Worm (Caenorhabditis elegans) whole organism, late embryonic: ENCODE results near the gene phf-33.

Experiments used
- C08G9.2 ChIP-seq: sonication (generic microtip); optimal IDR thresholded peaks from 2 replicates; lab custom pipeline; 2016; ENCODE audit warnings: mild to moderate bottlenecking, missing genetic modification characterization, moderate library complexity, missing compliant biosample characterization
- C38D4.7 ChIP-seq: fragments of 200-800 bp; sonication (Bioruptor generic); optimal IDR thresholded peaks from 2 replicates; lab custom pipeline; 2018; ENCODE audit warnings: mild to moderate bottlenecking, missing genetic modification characterization, moderate library complexity, missing compliant biosample characterization
- F13H6.1 ChIP-seq: sonication (generic microtip); optimal IDR thresholded peaks from 2 replicates; lab custom pipeline; 2016; ENCODE audit warnings: missing genetic modification characterization, missing compliant biosample characterization
- T23F11.4 ChIP-seq: fragments of 200-800 bp; sonication (Bioruptor generic); optimal IDR thresholded peaks from 2 replicates; lab custom pipeline; 2018; ENCODE audit warnings: mild to moderate bottlenecking, missing genetic modification characterization, missing compliant biosample characterization
- Y22D7AL.16 ChIP-seq: sonication (generic microtip); optimal IDR thresholded peaks from 2 replicates; lab custom pipeline; 2016; ENCODE audit warnings: missing genetic modification characterization, missing compliant biosample characterization
- ama-1 ChIP-seq: fragments of 150-350 bp; optimal IDR thresholded peaks from 2 replicates; lab custom pipeline; 2014
- ceh-18 ChIP-seq: sonication (generic microtip); optimal IDR thresholded peaks from 2 replicates; lab custom pipeline; 2016; ENCODE audit warnings: missing genetic modification characterization, missing compliant biosample characterization
- ceh-19 ChIP-seq: fragments of 200-800 bp; sonication (Bioruptor generic); optimal IDR thresholded peaks from 2 replicates; lab custom pipeline; 2018; ENCODE audit warnings: mild to moderate bottlenecking, missing genetic modification characterization, missing compliant biosample characterization
- ceh-2 ChIP-seq: sonication (generic microtip); optimal IDR thresholded peaks from 2 replicates; lab custom pipeline; 2016; ENCODE audit warnings: missing genotype, missing genetic modification characterization, missing compliant biosample characterization
- ceh-22 ChIP-seq: sonication (generic microtip); optimal IDR thresholded peaks from 2 replicates; lab custom pipeline; 2017; ENCODE audit warnings: missing biosample characterization, missing genetic modification characterization
- ceh-24 ChIP-seq: sonication (generic microtip); optimal IDR thresholded peaks from 2 replicates; lab custom pipeline; 2016; ENCODE audit warnings: mild to moderate bottlenecking, missing genetic modification characterization, missing compliant biosample characterization
- ceh-30 ChIP-seq: fragments of 150-350 bp; optimal IDR thresholded peaks from 2 replicates; lab custom pipeline; 2014; ENCODE audit warnings: missing biosample characterization, missing genetic modification characterization
- ceh-31 ChIP-seq: sonication (generic microtip); optimal IDR thresholded peaks from 2 replicates; lab custom pipeline; 2016; ENCODE audit warnings: missing genetic modification characterization, missing compliant biosample characterization
- ceh-34 ChIP-seq: sonication (generic microtip); optimal IDR thresholded peaks from 2 replicates; lab custom pipeline; 2016; ENCODE audit warnings: mild to moderate bottlenecking, missing genetic modification characterization, missing compliant biosample characterization
- ceh-48 ChIP-seq: sonication (generic microtip); optimal IDR thresholded peaks from 2 replicates; lab custom pipeline; 2016; ENCODE audit warnings: missing genetic modification characterization, inconsistent platforms, missing compliant biosample characterization
- ceh-6 ChIP-seq: fragments of 200-800 bp; sonication (Bioruptor generic); optimal IDR thresholded peaks from 2 replicates; lab custom pipeline; 2018; ENCODE audit warnings: mild to moderate bottlenecking, missing genetic modification characterization, missing compliant biosample characterization
- dmd-4 ChIP-seq: sonication (generic microtip); optimal IDR thresholded peaks from 2 replicates; lab custom pipeline; 2016; ENCODE audit warnings: borderline replicate concordance, missing genetic modification characterization, missing compliant biosample characterization
- dve-1 ChIP-seq: sonication (generic microtip); optimal IDR thresholded peaks from 2 replicates; lab custom pipeline; 2017; ENCODE audit warnings: antibody characterized with exemption, mild to moderate bottlenecking, missing genetic modification characterization, missing compliant biosample characterization
- elt-2 ChIP-seq: sonication (generic microtip); optimal IDR thresholded peaks from 2 replicates; lab custom pipeline; 2016; ENCODE audit warnings: missing genetic modification reagents, missing genetic modification characterization, missing compliant biosample characterization
- ets-4 ChIP-seq: sonication (generic microtip); optimal IDR thresholded peaks from 2 replicates; lab custom pipeline; 2016; ENCODE audit warnings: missing genetic modification characterization, missing compliant biosample characterization
- fax-1 ChIP-seq: sonication (generic microtip); optimal IDR thresholded peaks from 2 replicates; lab custom pipeline; 2016; ENCODE audit warnings: missing genotype, missing genetic modification characterization, missing compliant biosample characterization
- fkh-6 ChIP-seq: sonication (generic microtip); optimal IDR thresholded peaks from 2 replicates; lab custom pipeline; 2016; ENCODE audit warnings: missing genetic modification characterization, missing compliant biosample characterization
- hlh-13 ChIP-seq: fragments of 200-800 bp; sonication (Bioruptor generic); optimal IDR thresholded peaks from 2 replicates; lab custom pipeline; 2018; ENCODE audit warnings: mild to moderate bottlenecking, missing genetic modification characterization, missing compliant biosample characterization
- hlh-30 ChIP-seq: sonication (generic microtip); optimal IDR thresholded peaks from 2 replicates; lab custom pipeline; 2017; ENCODE audit warnings: antibody characterized with exemption, missing genetic modification characterization, missing compliant biosample characterization; ENCODE audit not compliant: insufficient read depth
- hlh-6 ChIP-seq: sonication (generic microtip); optimal IDR thresholded peaks from 2 replicates; lab custom pipeline; 2016; ENCODE audit warnings: missing genotype, missing genetic modification characterization, missing compliant biosample characterization
- hlh-8 ChIP-seq: sonication (generic microtip); optimal IDR thresholded peaks from 2 replicates; lab custom pipeline; 2016; ENCODE audit warnings: missing genotype, missing genetic modification characterization, missing compliant biosample characterization
- nfya-1 ChIP-seq: sonication (generic microtip); optimal IDR thresholded peaks from 2 replicates; lab custom pipeline; 2017; ENCODE audit warnings: missing genetic modification characterization, mild to moderate bottlenecking, missing compliant biosample characterization, antibody characterized with exemption, moderate library complexity
- nhr-232 ChIP-seq: sonication (generic microtip); optimal IDR thresholded peaks from 2 replicates; lab custom pipeline; 2016; ENCODE audit warnings: missing genetic modification characterization, missing compliant biosample characterization
- npax-4 ChIP-seq: sonication (generic microtip); optimal IDR thresholded peaks from 2 replicates; lab custom pipeline; 2016; ENCODE audit warnings: missing genetic modification characterization, missing compliant biosample characterization
- odd-2 ChIP-seq: sonication (generic microtip); optimal IDR thresholded peaks from 2 replicates; lab custom pipeline; 2017; ENCODE audit warnings: antibody characterized with exemption, mild to moderate bottlenecking, missing genetic modification characterization, missing compliant biosample characterization
- pag-3 ChIP-seq: sonication (generic microtip); optimal IDR thresholded peaks from 2 replicates; lab custom pipeline; 2016; ENCODE audit warnings: missing compliant biosample characterization, missing genetic modification characterization, borderline replicate concordance
- pax-1 ChIP-seq: fragments of 150-350 bp; optimal IDR thresholded peaks from 2 replicates; lab custom pipeline; 2014; ENCODE audit warnings: missing biosample characterization, missing genetic modification characterization
- pqm-1 ChIP-seq: sonication (generic microtip); optimal IDR thresholded peaks from 2 replicates; lab custom pipeline; 2016; ENCODE audit warnings: missing genetic modification characterization, missing compliant biosample characterization
- ref-2 ChIP-seq: sonication (generic microtip); optimal IDR thresholded peaks from 2 replicates; lab custom pipeline; 2016; ENCODE audit warnings: missing genetic modification characterization, missing compliant biosample characterization
- rnt-1 ChIP-seq: sonication (generic microtip); optimal IDR thresholded peaks from 2 replicates; lab custom pipeline; 2016; ENCODE audit warnings: missing genetic modification characterization, missing compliant biosample characterization
- sdc-2 ChIP-seq: sonication (generic microtip); optimal IDR thresholded peaks from 2 replicates; lab custom pipeline; 2016; ENCODE audit warnings: missing genotype, missing genetic modification characterization, missing compliant biosample characterization
- sox-4 ChIP-seq: sonication (generic microtip); optimal IDR thresholded peaks from 2 replicates; lab custom pipeline; 2017; ENCODE audit warnings: mild to moderate bottlenecking, missing genetic modification characterization, inconsistent platforms, missing compliant biosample characterization
- syd-9 ChIP-seq: sonication (generic microtip); optimal IDR thresholded peaks from 2 replicates; lab custom pipeline; 2016; ENCODE audit warnings: mild to moderate bottlenecking, missing genetic modification characterization, moderate library complexity, missing compliant biosample characterization
- tbx-2 ChIP-seq: sonication (generic microtip); optimal IDR thresholded peaks from 2 replicates; lab custom pipeline; 2016; ENCODE audit warnings: missing genetic modification characterization, missing compliant biosample characterization
- ttx-3 ChIP-seq: sonication (generic microtip); optimal IDR thresholded peaks from 2 replicates; lab custom pipeline; 2016; ENCODE audit warnings: missing genetic modification reagents, missing genetic modification characterization, missing compliant biosample characterization
- unc-42 ChIP-seq: sonication (generic microtip); optimal IDR thresholded peaks from 2 replicates; lab custom pipeline; 2016; ENCODE audit warnings: missing genotype, missing genetic modification characterization, missing compliant biosample characterization
- unc-55 ChIP-seq: sonication (generic microtip); optimal IDR thresholded peaks from 2 replicates; lab custom pipeline; 2017; ENCODE audit warnings: missing biosample characterization, missing genetic modification reagents, missing genetic modification characterization
- zip-5 ChIP-seq: sonication (generic microtip); optimal IDR thresholded peaks from 2 replicates; lab custom pipeline; 2016; ENCODE audit warnings: missing genetic modification characterization, missing compliant biosample characterization

The phf-33 gene

ce11 chrX:13251914-13252434, 26.8 kb downstream of the phf-33 start, which contains the start of gene nhr-32:
nhr-32 (plus strand) TSS chrX:13251964.
- TF ChIP-seq ceh-24 (tag; lab: Kevin White, UChicago) (no peak), ceh-22 (tag; lab: Kevin White, UChicago) (no peak), F13H6.1 (tag; lab: Kevin White, UChicago) (no peak), npax-4 (tag; lab: Kevin White, UChicago) (no peak), syd-9 (tag; lab: Kevin White, UChicago) (no peak), sox-4 (tag; lab: Kevin White, UChicago) (no peak), nhr-232 (tag; lab: Kevin White, UChicago) (no peak), hlh-8 (tag; lab: Kevin White, UChicago) (no peak), Y22D7AL.16 (no peak), T23F11.4 (no peak), ceh-18 (no peak), pag-3 (tag; lab: Kevin White, UChicago) (no peak), hlh-13 (GFP tag; lab: Kevin White, UChicago) (no peak), ceh-6 (GFP tag; lab: Kevin White, UChicago) (no peak), ama-1 (lab: Kevin White, UChicago) (no peak), C38D4.7 (no peak), pqm-1 (tag; lab: Kevin White, UChicago) (no peak), fax-1 (no peak), zip-5 (tag; lab: Kevin White, UChicago) (no peak)
- TF ChIP-seq, all 69 proteins: peak for 0

- peak; percentile 16 for TF ChIP-seq ceh-19
- peak; percentile 51 for TF ChIP-seq rnt-1 (tag; lab: Kevin White, UChicago)
- TF ChIP-seq hlh-30 (tag; lab: Kevin White, UChicago), result peak; percentile 94
- peak; percentile 7 for TF ChIP-seq ets-4 (tag; lab: Kevin White, UChicago)
- TF ChIP-seq syd-9 (tag; lab: Kevin White, UChicago), result no peak
- no peak for TF ChIP-seq ceh-24 (tag; lab: Kevin White, UChicago)
- TF ChIP-seq fkh-6 (tag; lab: Kevin White, UChicago), result peak; percentile 13
- peak; percentile 83 for TF ChIP-seq unc-55 (GFP tag; lab: Kevin White, UChicago)
- peak; percentile 70 for TF ChIP-seq nfya-1 (tag; lab: Kevin White, UChicago)
- TF ChIP-seq dmd-4 (tag; lab: Kevin White, UChicago), result peak; percentile 29
- peak; percentile 10 for TF ChIP-seq dve-1
- no peak for TF ChIP-seq T23F11.4
- peak; percentile 41 for TF ChIP-seq unc-42 (tag; lab: Kevin White, UChicago)
- peak; percentile 69 for TF ChIP-seq tbx-2 (tag; lab: Kevin White, UChicago)
- peak; percentile 56 for TF ChIP-seq sdc-2
- TF ChIP-seq C08G9.2 (tag; lab: Kevin White, UChicago), result no peak
- TF ChIP-seq ceh-18, result peak; percentile 50
- TF ChIP-seq ref-2 (tag; lab: Kevin White, UChicago), result peak; percentile 12
- no peak for TF ChIP-seq elt-2
- TF ChIP-seq hlh-6 (tag; lab: Kevin White, UChicago), result peak; percentile 17
- no peak for TF ChIP-seq C38D4.7
- peak; percentile 61 for TF ChIP-seq ceh-34 (tag; lab: Kevin White, UChicago)
- TF ChIP-seq ceh-48 (tag; lab: Kevin White, UChicago), result peak; percentile 19
- TF ChIP-seq ceh-31 (tag; lab: Kevin White, UChicago), result peak; percentile 88
- TF ChIP-seq F13H6.1 (tag; lab: Kevin White, UChicago), result peak; percentile 9
- TF ChIP-seq ceh-2 (tag; lab: Kevin White, UChicago), result peak; percentile 14
These were observed 27.4 kb downstream of the phf-33 start for ce11 chrX:13251354-13251843.

ce11 chrX:13250163-13250562, 28.6 kb downstream of the phf-33 start:
- TF ChIP-seq odd-2 (tag; lab: Kevin White, UChicago) (no peak), pqm-1 (tag; lab: Kevin White, UChicago) (no peak), ceh-24 (tag; lab: Kevin White, UChicago) (no peak), nhr-232 (tag; lab: Kevin White, UChicago) (no peak), ceh-34 (tag; lab: Kevin White, UChicago) (no peak), zip-5 (tag; lab: Kevin White, UChicago) (no peak), nfya-1 (tag; lab: Kevin White, UChicago) (no peak), T23F11.4 (no peak), ref-2 (tag; lab: Kevin White, UChicago) (no peak), pax-1 (tag; lab: Kevin White, UChicago) (no peak), Y22D7AL.16 (no peak), ttx-3 (tag; lab: Kevin White, UChicago) (no peak), F13H6.1 (tag; lab: Kevin White, UChicago) (no peak), ceh-30 (tag; lab: Kevin White, UChicago) (no peak), ets-4 (tag; lab: Kevin White, UChicago) (no peak), unc-55 (GFP tag; lab: Kevin White, UChicago) (no peak), npax-4 (tag; lab: Kevin White, UChicago) (no peak)
